Fruit fly (Drosophila melanogaster) whole organism, prepupa: ENCODE results near the gene CG4872.
A peak's percentile ranks its signal among the peaks of the same experiment; 100 is the strongest.

Experiments
- Blimp-1 ChIP-seq: fragments of 200-800 bp; sonication (Bioruptor generic); optimal IDR thresholded peaks from 3 replicates; lab custom pipeline; 2017; ENCODE audit warnings: missing biosample characterization, missing genetic modification characterization, mild to moderate bottlenecking, moderate library complexity, missing genetic modification reagents
- CG10631 ChIP-seq: fragments of 200-800 bp; sonication (Bioruptor generic); optimal IDR thresholded peaks from 2 replicates; lab custom pipeline; 2016; ENCODE audit warnings: missing biosample characterization, missing genetic modification characterization
- CG10669 ChIP-seq: fragments of 200-800 bp; sonication (Bioruptor generic); optimal IDR thresholded peaks from 3 replicates; lab custom pipeline; 2018; ENCODE audit warnings: missing biosample characterization, mild to moderate bottlenecking, missing genetic modification characterization, moderate library complexity
- CG11294 ChIP-seq: fragments of 200-800 bp; sonication (Bioruptor generic); IDR thresholded peaks from 2 replicates; pipeline ENCODE4 v1.3.6; 2022; ENCODE audit warnings: missing biosample characterization, missing genetic modification characterization
- CG11762 ChIP-seq: fragments of 200-800 bp; sonication (Bioruptor generic); optimal IDR thresholded peaks from 3 replicates; lab custom pipeline; 2016; ENCODE audit warnings: missing biosample characterization, missing genetic modification characterization; ENCODE audit not compliant: insufficient read depth
- CG15336 ChIP-seq: fragments of 200-800 bp; sonication (Bioruptor generic); IDR thresholded peaks from 2 replicates; pipeline ENCODE4 v1.3.6; 2022; ENCODE audit warnings: missing biosample characterization, missing genetic modification characterization
- CG1621 ChIP-seq: fragments of 200-800 bp; sonication (Bioruptor generic); optimal IDR thresholded peaks from 3 replicates; lab custom pipeline; 2018; ENCODE audit warnings: missing biosample characterization, mild to moderate bottlenecking, missing genetic modification characterization
- CG16779 ChIP-seq: fragments of 200-800 bp; sonication (Bioruptor generic); optimal IDR thresholded peaks from 3 replicates; lab custom pipeline; 2017; ENCODE audit warnings: missing biosample characterization, mild to moderate bottlenecking, missing genetic modification characterization
- CG3032 ChIP-seq: fragments of 200-800 bp; optimal IDR thresholded peaks from 2 replicates; lab custom pipeline; 2019; ENCODE audit warnings: missing biosample characterization, mild to moderate bottlenecking, missing genetic modification characterization, moderate library complexity
- CG31627 ChIP-seq: fragments of 200-800 bp; sonication (Bioruptor generic); optimal IDR thresholded peaks from 3 replicates; lab custom pipeline; 2016; ENCODE audit warnings: missing biosample characterization, missing genetic modification characterization
- CG32006 ChIP-seq: fragments of 200-800 bp; sonication (Bioruptor generic); optimal IDR thresholded peaks from 3 replicates; lab custom pipeline; 2017; ENCODE audit warnings: missing biosample characterization, mild to moderate bottlenecking, missing genetic modification characterization
- CG34406 ChIP-seq: fragments of 200-800 bp; sonication (Bioruptor generic); optimal IDR thresholded peaks from 3 replicates; lab custom pipeline; 2016; ENCODE audit warnings: missing biosample characterization, missing genetic modification characterization
- CG3919 ChIP-seq: fragments of 200-800 bp; sonication (Bioruptor generic); optimal IDR thresholded peaks from 3 replicates; lab custom pipeline; 2016; ENCODE audit warnings: missing biosample characterization, missing genetic modification characterization
- CG4318 ChIP-seq: fragments of 200-800 bp; sonication (Bioruptor generic); optimal IDR thresholded peaks from 3 replicates; lab custom pipeline; 2017; ENCODE audit warnings: missing biosample characterization, mild to moderate bottlenecking, missing genetic modification characterization
- CG6163 ChIP-seq: fragments of 200-800 bp; sonication (Bioruptor generic); IDR thresholded peaks from 3 replicates; pipeline ENCODE4 v1.3.6; 2022; ENCODE audit warnings: missing biosample characterization, missing genetic modification characterization
- CG6276 ChIP-seq: fragments of 200-800 bp; sonication (Bioruptor generic); optimal IDR thresholded peaks from 2 replicates; lab custom pipeline; 2017; ENCODE audit warnings: missing biosample characterization, mild to moderate bottlenecking, missing genetic modification characterization
- CG6792 ChIP-seq: fragments of 200-800 bp; sonication (Bioruptor generic); optimal IDR thresholded peaks from 3 replicates; lab custom pipeline; 2016; ENCODE audit warnings: missing biosample characterization, missing genetic modification characterization
- CG6808 ChIP-seq: fragments of 200-800 bp; sonication (Bioruptor generic); optimal IDR thresholded peaks from 3 replicates; lab custom pipeline; 2017; ENCODE audit warnings: missing biosample characterization, missing genetic modification characterization, mild to moderate bottlenecking, moderate library complexity, missing genetic modification reagents
- CG6854 ChIP-seq: fragments of 200-800 bp; sonication (Bioruptor generic); optimal IDR thresholded peaks from 2 replicates; lab custom pipeline; 2017; ENCODE audit warnings: missing biosample characterization, mild to moderate bottlenecking, missing genetic modification characterization
- CG7368 ChIP-seq: fragments of 200-800 bp; sonication (Bioruptor generic); optimal IDR thresholded peaks from 3 replicates; lab custom pipeline; 2016; ENCODE audit warnings: missing biosample characterization, missing genetic modification characterization
- CG8119 ChIP-seq: fragments of 200-800 bp; sonication (Bioruptor generic); IDR thresholded peaks from 3 replicates; pipeline ENCODE4 v1.3.6; 2022; ENCODE audit warnings: missing biosample characterization, missing genetic modification characterization
- CG8319 ChIP-seq: fragments of 200-800 bp; sonication (Bioruptor generic); optimal IDR thresholded peaks from 3 replicates; lab custom pipeline; 2016; ENCODE audit warnings: missing biosample characterization, missing genetic modification characterization
- CG8632 ChIP-seq: fragments of 200-800 bp; sonication (Bioruptor generic); optimal IDR thresholded peaks from 3 replicates; lab custom pipeline; 2016; ENCODE audit warnings: missing biosample characterization, missing genetic modification characterization
- CG9139 ChIP-seq: fragments of 200-800 bp; sonication (Bioruptor generic); optimal IDR thresholded peaks from 3 replicates; lab custom pipeline; 2017; ENCODE audit warnings: missing biosample characterization, mild to moderate bottlenecking, missing genetic modification characterization
- Eip75B ChIP-seq: fragments of 200-800 bp; sonication (Bioruptor generic); optimal IDR thresholded peaks from 3 replicates; lab custom pipeline; 2016; ENCODE audit warnings: missing biosample characterization, missing genetic modification characterization
- Eip78C ChIP-seq: fragments of 200-800 bp; sonication (Bioruptor generic); peaks from one replicate; lab custom pipeline; 2016; ENCODE audit warnings: missing biosample characterization, missing genetic modification characterization
- Eip93F ChIP-seq: fragments of 200-800 bp; sonication (Bioruptor generic); optimal IDR thresholded peaks from 2 replicates; lab custom pipeline; 2016; ENCODE audit warnings: missing biosample characterization, mild to moderate bottlenecking, missing genetic modification characterization
- Ets21C ChIP-seq: fragments of 200-800 bp; sonication (Bioruptor generic); optimal IDR thresholded peaks from 3 replicates; lab custom pipeline; 2016; ENCODE audit warnings: missing biosample characterization, missing genetic modification characterization
- Gug ChIP-seq: fragments of 200-800 bp; sonication (Bioruptor generic); IDR thresholded peaks from 2 replicates; pipeline ENCODE4 v1.3.6; 2022; ENCODE audit warnings: missing biosample characterization, missing genetic modification characterization
- Hr38 ChIP-seq: sonication (Bioruptor generic); optimal IDR thresholded peaks from 2 replicates; lab custom pipeline; 2016; ENCODE audit warnings: missing biosample characterization, missing genetic modification characterization
- Hr39 ChIP-seq: fragments of 200-800 bp; sonication (Bioruptor generic); optimal IDR thresholded peaks from 2 replicates; lab custom pipeline; 2016; ENCODE audit warnings: missing biosample characterization, missing genetic modification characterization
- Hr4 ChIP-seq: fragments of 200-800 bp; sonication (Bioruptor generic); optimal IDR thresholded peaks from 3 replicates; lab custom pipeline; 2016; ENCODE audit warnings: missing biosample characterization, missing genetic modification characterization
- Lpt ChIP-seq: fragments of 200-800 bp; sonication (Bioruptor generic); optimal IDR thresholded peaks from 3 replicates; lab custom pipeline; 2016; ENCODE audit warnings: missing biosample characterization, missing genetic modification characterization
- Met ChIP-seq: fragments of 200-800 bp; sonication (Bioruptor generic); optimal IDR thresholded peaks from 3 replicates; lab custom pipeline; 2016; ENCODE audit warnings: missing biosample characterization, missing genetic modification characterization
- OdsH ChIP-seq: fragments of 200-800 bp; sonication (Bioruptor generic); optimal IDR thresholded peaks from 3 replicates; lab custom pipeline; 2016; ENCODE audit warnings: missing biosample characterization, missing genetic modification characterization
- Smox ChIP-seq: fragments of 200-800 bp; sonication (Bioruptor generic); optimal IDR thresholded peaks from 3 replicates; lab custom pipeline; 2016; ENCODE audit warnings: missing biosample characterization, missing genetic modification characterization
- Sox15 ChIP-seq: fragments of 200-800 bp; sonication (Bioruptor generic); optimal IDR thresholded peaks from 3 replicates; lab custom pipeline; 2016; ENCODE audit warnings: missing biosample characterization, missing genetic modification characterization
- achi ChIP-seq: fragments of 200-800 bp; sonication (Bioruptor generic); optimal IDR thresholded peaks from 3 replicates; lab custom pipeline; 2016; ENCODE audit warnings: missing biosample characterization, missing genetic modification characterization
- acj6 ChIP-seq: fragments of 200-800 bp; sonication (Bioruptor generic); optimal IDR thresholded peaks from 3 replicates; lab custom pipeline; 2016; ENCODE audit warnings: missing biosample characterization, missing genetic modification characterization
- cyc ChIP-seq: fragments of 200-800 bp; sonication (Bioruptor generic); optimal IDR thresholded peaks from 3 replicates; lab custom pipeline; 2016; ENCODE audit warnings: missing biosample characterization, missing genetic modification characterization
- dac ChIP-seq: fragments of 200-800 bp; sonication (Bioruptor generic); optimal IDR thresholded peaks from 2 replicates; lab custom pipeline; 2017; ENCODE audit warnings: missing biosample characterization, mild to moderate bottlenecking, missing genetic modification characterization
- dsx ChIP-seq: fragments of 200-800 bp; optimal IDR thresholded peaks from 3 replicates; lab custom pipeline; 2019; ENCODE audit warnings: missing biosample characterization, mild to moderate bottlenecking, missing genetic modification characterization, moderate library complexity; ENCODE audit not compliant: poor library complexity, severe bottlenecking
- esn ChIP-seq: fragments of 200-800 bp; sonication (Bioruptor generic); optimal IDR thresholded peaks from 2 replicates; lab custom pipeline; 2016; ENCODE audit warnings: missing biosample characterization, mild to moderate bottlenecking, missing genetic modification characterization, moderate library complexity
- fd59A ChIP-seq: fragments of 200-800 bp; sonication (Bioruptor generic); optimal IDR thresholded peaks from 2 replicates; lab custom pipeline; 2017; ENCODE audit warnings: missing biosample characterization, mild to moderate bottlenecking, missing genetic modification characterization, missing genetic modification reagents
- fd85E ChIP-seq: fragments of 200-800 bp; sonication (Bioruptor generic); optimal IDR thresholded peaks from 3 replicates; lab custom pipeline; 2016; ENCODE audit warnings: missing biosample characterization, missing genetic modification characterization
- fkh ChIP-seq: fragments of 200-800 bp; sonication (Bioruptor generic); optimal IDR thresholded peaks from 3 replicates; lab custom pipeline; 2017; ENCODE audit warnings: missing biosample characterization, mild to moderate bottlenecking, missing genetic modification characterization, moderate library complexity
- pdm3 ChIP-seq: fragments of 200-800 bp; sonication (Bioruptor generic); optimal IDR thresholded peaks from 3 replicates; lab custom pipeline; 2016; ENCODE audit warnings: missing biosample characterization, missing genetic modification characterization
- salr ChIP-seq, 2 experiments: fragments of 200-800 bp; sonication (Bioruptor generic); optimal IDR thresholded peaks; 3 replicates each; lab custom pipeline; 2016 to 2018; ENCODE audit warnings: missing biosample characterization in 2 of 2, missing genetic modification characterization in 2 of 2, mild to moderate bottlenecking in 1 of 2
- spab ChIP-seq: fragments of 200-800 bp; sonication (Bioruptor generic); optimal IDR thresholded peaks from 2 replicates; lab custom pipeline; 2017; ENCODE audit warnings: missing biosample characterization, mild to moderate bottlenecking, missing genetic modification characterization, missing genetic modification reagents
- ss ChIP-seq, 2 experiments: fragments of 200-800 bp; sonication (Bioruptor generic); optimal IDR thresholded peaks; 2 replicates in 1 of 2; 3 replicates in 1 of 2; lab custom pipeline; 2017 to 2018; ENCODE audit warnings: mild to moderate bottlenecking in 2 of 2, missing biosample characterization in 2 of 2, missing genetic modification characterization in 2 of 2, moderate library complexity in 1 of 2
- svp ChIP-seq: fragments of 200-800 bp; sonication (Bioruptor generic); peaks from one replicate; lab custom pipeline; 2016; ENCODE audit warnings: missing biosample characterization, missing genetic modification characterization
- topi ChIP-seq: fragments of 200-800 bp; sonication (Bioruptor generic); optimal IDR thresholded peaks from 3 replicates; lab custom pipeline; 2016; ENCODE audit warnings: missing biosample characterization, missing genetic modification characterization

CG4872 gene

DNA sequence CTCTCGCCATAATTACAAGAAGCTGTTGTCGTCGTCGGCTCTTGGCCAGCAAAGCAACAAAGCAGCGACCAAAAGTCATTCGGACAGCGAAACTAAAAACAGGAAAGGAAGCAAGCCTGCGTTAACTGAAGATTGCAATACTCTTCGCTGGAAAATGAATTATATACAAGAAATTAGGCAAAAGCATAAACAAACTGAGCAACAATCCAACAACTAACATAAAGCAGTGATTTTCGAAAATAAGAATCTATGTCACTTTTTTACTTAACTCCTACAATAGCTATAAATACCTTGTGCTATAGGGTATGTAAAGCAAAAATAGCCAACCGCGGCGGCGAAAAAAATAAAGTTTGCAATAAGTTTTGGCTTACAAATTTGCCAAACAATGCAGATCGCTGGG, 9.3 kb upstream of the CG4872 start:
- TF ChIP-seq spab (GFP tag; lab: Kevin White, UChicago) (peak; percentile 72), Lpt (GFP tag; lab: Kevin White, UChicago) (peak; percentile 82), Met (peak; percentile 50), acj6 (peak; percentile 76), fd59A (GFP tag; lab: Kevin White, UChicago) (peak; percentile 76), CG10669 (GFP tag; lab: Kevin White, UChicago) (peak; percentile 78), Ets21C (GFP tag; lab: Kevin White, UChicago) (peak; percentile 39), topi (GFP tag; lab: Kevin White, UChicago) (peak; percentile 58), fd85E (peak; percentile 26), dsx (GFP tag; lab: Kevin White, UChicago) (peak; percentile 84), fkh (GFP tag; lab: Kevin White, UChicago) (no peak), CG3032 (tag; lab: Kevin White, UChicago) (peak; percentile 77), CG1621 (peak; percentile 79), salr (GFP tag; optimal IDR thresholded peaks at IDR 0.05; lab: Kevin White, UChicago) (peak; percentile 52 to 53), CG11762 (GFP tag; lab: Kevin White, UChicago) (peak; percentile 66), CG11294 (GFP tag; lab: Robert Waterston, UW) (peak; percentile 49), Hr4 (GFP tag; lab: Kevin White, UChicago) (peak; percentile 85), esn (peak; percentile 77), Gug (GFP tag; lab: Robert Waterston, UW) (peak; percentile 69), Hr38 (no peak), Hr39 (GFP tag; lab: Kevin White, UChicago) (peak; percentile 69), CG10631 (GFP tag; lab: Kevin White, UChicago) (peak; percentile 78), CG8119 (peak; percentile 87), ss (GFP tag; optimal IDR thresholded peaks at IDR 0.05; lab: Kevin White, UChicago) (peak; percentile 69 to 73), CG32006 (GFP tag; lab: Kevin White, UChicago) (peak; percentile 88), CG16779 (tag; lab: Kevin White, UChicago) (peak; percentile 53), Smox (GFP tag; lab: Kevin White, UChicago) (peak; percentile 48), CG8319 (GFP tag; lab: Kevin White, UChicago) (peak; percentile 50), CG9139 (GFP tag; lab: Kevin White, UChicago) (peak; percentile 52), CG3919 (GFP tag; lab: Kevin White, UChicago) (peak; percentile 84), Eip93F (GFP tag; lab: Kevin White, UChicago) (no peak), pdm3 (GFP tag; lab: Kevin White, UChicago) (peak; percentile 86), CG15336 (GFP tag; lab: Robert Waterston, UW) (peak; percentile 88), CG4318 (GFP tag; lab: Kevin White, UChicago) (peak; percentile 71), CG34406 (GFP tag; lab: Kevin White, UChicago) (peak; percentile 73), Eip75B (GFP tag; lab: Kevin White, UChicago) (peak; percentile 74), CG6854 (no peak), Sox15 (GFP tag; lab: Kevin White, UChicago) (peak; percentile 58), CG31627 (GFP tag; lab: Kevin White, UChicago) (peak; percentile 61), CG7368 (GFP tag; lab: Kevin White, UChicago) (peak; percentile 72), OdsH (peak; percentile 74), svp (peak; percentile 72), dac (GFP tag; lab: Kevin White, UChicago) (peak; percentile 59), CG6808 (GFP tag; lab: Kevin White, UChicago) (peak; percentile 72), CG6163 (peak; percentile 83), cyc (peak; percentile 20), achi (peak; percentile 77), Eip78C (GFP tag; lab: Kevin White, UChicago) (peak; percentile 96), CG8632 (peak; percentile 75), CG6276 (GFP tag; lab: Kevin White, UChicago) (peak; percentile 76), Blimp-1 (no peak), CG6792 (GFP tag; lab: Kevin White, UChicago) (peak; percentile 84)
